Worm (Caenorhabditis elegans) whole organism, young adult: ENCODE results near the gene C09G1.2.

Source experiments
- lin-40 ChIP-seq: sonication (generic microtip); optimal IDR thresholded peaks from 2 replicates; lab custom pipeline; 2016; ENCODE audit warnings: missing genetic modification characterization, mild to moderate bottlenecking, missing compliant biosample characterization, missing genotype, missing genetic modification reagents
- nfyb-1 ChIP-seq: fragments of 200-800 bp; sonication (Bioruptor generic); IDR thresholded peaks from 2 replicates; pipeline ENCODE4 v1.3.6; 2022; ENCODE audit warnings: missing genetic modification reagents, missing genetic modification characterization, missing compliant biosample characterization
- rec-8 ChIP-seq, 2 experiments: sonication (generic microtip); optimal IDR thresholded peaks; 2 replicates each; lab custom pipeline; 2016; ENCODE audit warnings: mild to moderate bottlenecking in 2 of 2, missing genetic modification characterization in 2 of 2, missing genetic modification reagents in 2 of 2, missing genotype in 2 of 2, missing biosample characterization in 1 of 2, missing compliant biosample characterization in 1 of 2, moderate library complexity in 1 of 2

ce11 chrX:15932859-15933258, 49.7 kb downstream of the C09G1.2 start:
- TF ChIP-seq nfyb-1 (GFP tag; lab: Robert Waterston, UW) (no peak), rec-8 (tag; optimal IDR thresholded peaks at IDR 0.05; lab: Kevin White, UChicago) (no peak), lin-40 (tag; lab: Kevin White, UChicago) (no peak)
